Worm (Caenorhabditis elegans) whole organism, late embryonic: Measurements from ENCODE around the gene zmp-3.

Source experiments
- ama-1 ChIP-seq: fragments of 150-350 bp; optimal IDR thresholded peaks from 2 replicates; lab custom pipeline; 2014
- ceh-14 ChIP-seq: sonication (generic microtip); optimal IDR thresholded peaks from 2 replicates; lab custom pipeline; 2016; ENCODE audit warnings: missing genotype, missing genetic modification characterization, missing compliant biosample characterization
- ceh-31 ChIP-seq: sonication (generic microtip); optimal IDR thresholded peaks from 2 replicates; lab custom pipeline; 2016; ENCODE audit warnings: missing genetic modification characterization, missing compliant biosample characterization
- ceh-45 ChIP-seq: fragments of 200-800 bp; sonication (Bioruptor generic); IDR thresholded peaks from 2 replicates; pipeline ENCODE4 v1.3.6; 2022; ENCODE audit warnings: missing genetic modification reagents, missing genetic modification characterization, missing compliant biosample characterization
- ceh-48 ChIP-seq: sonication (generic microtip); optimal IDR thresholded peaks from 2 replicates; lab custom pipeline; 2016; ENCODE audit warnings: missing genetic modification characterization, inconsistent platforms, missing compliant biosample characterization
- ets-4 ChIP-seq: sonication (generic microtip); optimal IDR thresholded peaks from 2 replicates; lab custom pipeline; 2016; ENCODE audit warnings: missing genetic modification characterization, missing compliant biosample characterization
- fkh-10 ChIP-seq: fragments of 150-350 bp; optimal IDR thresholded peaks from 2 replicates; lab custom pipeline; 2014; ENCODE audit warnings: missing biosample characterization, missing genetic modification reagents, missing genetic modification characterization
- hlh-30 ChIP-seq: sonication (generic microtip); optimal IDR thresholded peaks from 2 replicates; lab custom pipeline; 2017; ENCODE audit warnings: antibody characterized with exemption, missing genetic modification characterization, missing compliant biosample characterization; ENCODE audit not compliant: insufficient read depth
- pha-4 ChIP-seq: fragments of 150-350 bp; optimal IDR thresholded peaks from 2 replicates; lab custom pipeline; 2018; ENCODE audit warnings: missing biosample characterization, missing genetic modification reagents, missing genetic modification characterization
- rnt-1 ChIP-seq: sonication (generic microtip); optimal IDR thresholded peaks from 2 replicates; lab custom pipeline; 2016; ENCODE audit warnings: missing genetic modification characterization, missing compliant biosample characterization
- tbx-7 ChIP-seq: sonication (generic microtip); optimal IDR thresholded peaks from 2 replicates; lab custom pipeline; 2016; ENCODE audit warnings: missing genotype, missing genetic modification characterization, missing compliant biosample characterization

ce11 chrV:2863033-2863432 is 46.4 kb downstream of the zmp-3 start, which contains the start of gene srh-272:
- no peak for TF ChIP-seq ceh-31 (tag; lab: Kevin White, UChicago)
- no peak for TF ChIP-seq pha-4 (tag; lab: Kevin White, UChicago)
- no peak for TF ChIP-seq ama-1 (lab: Kevin White, UChicago)
- no peak for TF ChIP-seq tbx-7
- TF ChIP-seq ets-4 (tag; lab: Kevin White, UChicago), result no peak
- TF ChIP-seq ceh-14 (tag; lab: Kevin White, UChicago), result no peak
- no peak for TF ChIP-seq ceh-48 (tag; lab: Kevin White, UChicago)
- no peak for TF ChIP-seq ceh-45 (GFP tag; lab: Robert Waterston, UW)
- TF ChIP-seq rnt-1 (tag; lab: Kevin White, UChicago), result no peak
- TF ChIP-seq fkh-10 (GFP tag; lab: Kevin White, UChicago), result no peak
- TF ChIP-seq hlh-30 (tag; lab: Kevin White, UChicago), result no peak
